Worm (Caenorhabditis elegans) whole organism, L1 larva: ENCODE measurements around the gene F44E2.3.

Experiments
- lin-13 ChIP-seq: fragments of 150-350 bp; optimal IDR thresholded peaks from 2 replicates; lab custom pipeline; 2014; ENCODE audit warnings: missing biosample characterization, missing genetic modification reagents, missing genetic modification characterization
- lin-39 ChIP-seq: fragments of 150-350 bp; optimal IDR thresholded peaks from 2 replicates; lab custom pipeline; 2014; ENCODE audit warnings: missing biosample characterization, missing genetic modification reagents, missing genetic modification characterization
- nhr-19 ChIP-seq: fragments of 200-800 bp; sonication (Bioruptor generic); conservative IDR thresholded peaks from 2 replicates; pipeline ENCODE4 v1.3.6; 2022; ENCODE audit warnings: missing genetic modification characterization, missing compliant biosample characterization
- sox-4 ChIP-seq: sonication (generic microtip); optimal IDR thresholded peaks from 2 replicates; lab custom pipeline; 2016; ENCODE audit warnings: missing genetic modification characterization, missing compliant biosample characterization
- vab-15 ChIP-seq: sonication (generic microtip); optimal IDR thresholded peaks from 2 replicates; lab custom pipeline; 2017; ENCODE audit warnings: missing genotype, mild to moderate bottlenecking, missing genetic modification characterization, missing compliant biosample characterization

- TF ChIP-seq sox-4 (no peak), nhr-19 (peak; percentile 53), lin-39 (no peak), vab-15 (no peak), lin-13 (GFP tag; lab: Kevin White, UChicago) (no peak)
Measured at ce11 chrIII:8780473-8780872, 48.6 kb downstream of the F44E2.3 start.
